Worm (Caenorhabditis elegans) whole organism, midembryonic: ENCODE data around the gene nhr-72.

Source experiments
- T22C8.4 ChIP-seq: fragments of 200-800 bp; sonication (Bioruptor generic); IDR thresholded peaks from 2 replicates; pipeline ENCODE4 v1.3.6; 2022; ENCODE audit warnings: missing genetic modification characterization, missing compliant biosample characterization
- ztf-29 ChIP-seq: fragments of 200-800 bp; sonication (Bioruptor generic); IDR thresholded peaks from 2 replicates; pipeline ENCODE4 v1.3.6; 2022; ENCODE audit warnings: missing genetic modification reagents, missing genetic modification characterization, missing compliant biosample characterization

DNA sequence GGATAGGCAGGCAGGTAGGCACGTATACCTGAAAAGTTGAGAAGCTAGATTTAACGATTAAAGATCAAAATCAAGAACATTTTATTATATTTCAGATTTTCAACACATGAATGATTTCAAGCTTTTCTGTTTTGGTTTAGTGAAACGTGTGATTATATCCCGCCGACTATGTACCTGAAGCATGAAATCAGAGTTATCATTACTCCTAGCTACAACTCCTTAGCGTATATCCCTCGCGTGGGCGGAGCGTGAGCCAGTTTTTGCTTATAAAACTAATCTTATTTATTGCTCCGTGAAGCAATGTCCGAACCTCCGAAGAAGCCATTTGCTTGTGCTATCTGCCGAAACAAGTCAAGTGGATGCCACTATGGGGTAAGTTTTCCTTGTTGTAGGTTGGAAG lies 29.4 kb upstream of the nhr-72 start, which contains the start of gene nhr-166:
- no peak for TF ChIP-seq T22C8.4 (GFP tag; lab: Robert Waterston, UW)
- no peak for TF ChIP-seq ztf-29 (GFP tag; lab: Robert Waterston, UW)
